Worm (Caenorhabditis elegans): Measurements from ENCODE around the gene C46A5.6.

DNA sequence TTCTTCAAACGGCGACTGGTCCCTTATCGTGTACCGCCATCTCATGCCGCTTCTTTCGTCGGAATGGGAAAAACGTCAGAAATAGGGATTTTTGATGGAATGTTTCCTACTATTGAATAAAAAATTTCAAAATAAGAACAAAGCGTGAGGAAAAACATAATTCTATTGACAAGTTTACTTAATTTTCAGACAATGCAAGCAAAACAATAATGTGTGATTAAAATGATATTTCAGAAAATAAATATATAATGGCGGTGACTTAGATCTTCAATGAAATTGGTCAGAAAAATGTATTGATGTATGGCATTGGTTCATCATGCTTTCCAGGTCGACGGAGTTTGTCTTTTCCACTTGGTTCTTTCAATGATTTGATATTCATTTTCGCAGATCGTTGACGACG is 31.1 kb upstream of the C46A5.6 start, which contains the start of gene ntp-1:
- TF ChIP-seq ama-1 (optimal IDR thresholded peaks at IDR 0.05) (no peak), elt-4 (tag; optimal IDR thresholded peaks at IDR 0.05) (no peak), hlh-6 (tag; optimal IDR thresholded peaks at IDR 0.05) (no peak), fkh-10 (GFP tag; optimal IDR thresholded peaks at IDR 0.05) (no peak), ceh-31 (tag; optimal IDR thresholded peaks at IDR 0.05) (no peak), K02D7.2 (tag; optimal IDR thresholded peaks at IDR 0.05) (no peak), hlh-13 (GFP tag; optimal IDR thresholded peaks at IDR 0.05) (no peak), nfya-1 (tag; optimal IDR thresholded peaks at IDR 0.05) (no peak), zip-5 (tag; optimal IDR thresholded peaks at IDR 0.05) (no peak), nhr-11 (tag; optimal IDR thresholded peaks at IDR 0.05) (no peak)
